Worm (Caenorhabditis elegans): Measurements from ENCODE around the gene acp-3.

Gene acp-3

DNA sequence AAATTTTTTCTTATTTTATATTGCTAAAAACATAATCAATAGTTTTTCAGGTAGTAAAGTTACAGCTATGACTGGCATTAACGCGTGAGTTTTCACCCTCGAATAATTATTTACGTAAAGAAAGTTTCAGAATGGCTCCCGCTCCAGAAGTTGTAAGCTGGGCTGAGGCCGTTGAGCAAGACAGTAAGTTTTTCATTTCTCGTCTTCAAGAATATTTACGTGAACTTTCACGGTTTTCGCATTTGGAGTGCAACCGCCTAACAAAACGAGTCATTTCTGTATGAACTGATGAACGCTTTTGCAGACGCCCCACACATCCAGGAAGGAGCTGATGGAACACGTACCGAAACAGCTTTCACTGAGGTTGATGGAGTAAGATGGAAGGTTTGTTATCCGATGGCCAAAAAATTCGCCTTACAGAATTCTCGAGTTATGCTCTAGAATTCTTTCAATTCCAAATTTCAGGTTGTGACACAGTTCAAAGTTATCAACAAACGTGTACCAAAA, 5.8 kb upstream of the acp-3 start, which contains the start of gene eif-3.G:
eif-3.G (plus strand) TSS at position 51 of the 507 bp plus-strand sequence.
- TF ChIP-seq nhr-12 (tag; optimal IDR thresholded peaks at IDR 0.05) (no peak), daf-12 (tag; optimal IDR thresholded peaks at IDR 0.05) (no peak), pha-4 (tag; optimal IDR thresholded peaks at IDR 0.05) (no peak)

DNA sequence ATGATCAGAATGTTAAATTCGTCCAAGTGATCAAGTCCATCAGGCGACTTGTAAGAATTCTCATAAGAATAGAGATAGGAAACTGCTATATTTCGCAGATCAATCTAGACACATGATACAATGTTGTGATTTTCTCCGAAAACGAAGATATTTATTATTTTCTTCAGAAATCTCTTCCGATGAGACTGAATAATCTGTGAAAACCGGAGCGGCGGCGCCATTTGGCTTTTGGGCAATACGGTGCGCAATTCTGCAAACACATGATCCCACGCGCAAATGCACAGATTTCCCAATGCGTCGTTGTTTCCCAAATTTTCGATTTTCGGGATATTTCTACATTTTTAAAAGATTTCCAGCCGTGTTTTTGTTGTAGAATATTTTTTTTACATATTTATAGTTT, 5.2 kb upstream of the acp-3 start:
- no peak for TF ChIP-seq elt-1 (tag; optimal IDR thresholded peaks at IDR 0.05)
- TF ChIP-seq nfya-1 (tag; optimal IDR thresholded peaks at IDR 0.05; ENCODE audit: insufficient read depth), result peak; percentile 66
- TF ChIP-seq nhr-25 (tag; optimal IDR thresholded peaks at IDR 0.05), result peak; percentile 27
- TF ChIP-seq elt-2 (tag; optimal IDR thresholded peaks at IDR 0.05), result peak; percentile 19
- no peak for TF ChIP-seq tbx-2 (tag; optimal IDR thresholded peaks at IDR 0.05)
- TF ChIP-seq aly-2 (tag; optimal IDR thresholded peaks at IDR 0.05), result no peak
- no peak for TF ChIP-seq unc-39 (tag; optimal IDR thresholded peaks at IDR 0.05)
- TF ChIP-seq unc-62 (GFP tag; optimal IDR thresholded peaks at IDR 0.05), result no peak
- TF ChIP-seq eor-1 (tag; optimal IDR thresholded peaks at IDR 0.05), result no peak
- no peak for TF ChIP-seq daf-12 (tag; optimal IDR thresholded peaks at IDR 0.05)
- TF ChIP-seq lin-39 (tag; optimal IDR thresholded peaks at IDR 0.05), result peak; percentile 52
- no peak for TF ChIP-seq ama-1 (optimal IDR thresholded peaks at IDR 0.05)
- TF ChIP-seq R02D3.7 (tag; optimal IDR thresholded peaks at IDR 0.05), result peak; percentile 7
- TF ChIP-seq fkh-10 (GFP tag; optimal IDR thresholded peaks at IDR 0.05), result no peak
- peak; percentile 17 for TF ChIP-seq lin-15B (tag; optimal IDR thresholded peaks at IDR 0.05)
- peak; percentile 78 for TF ChIP-seq hmg-11 (tag; optimal IDR thresholded peaks at IDR 0.05)
- no peak for TF ChIP-seq nhr-76 (tag; optimal IDR thresholded peaks at IDR 0.05)
- no peak for TF ChIP-seq ztf-11 (tag; optimal IDR thresholded peaks at IDR 0.05)
- peak; percentile 73 for TF ChIP-seq snpc-4 (tag; optimal IDR thresholded peaks at IDR 0.05)
- no peak for TF ChIP-seq skn-1 (tag; optimal IDR thresholded peaks at IDR 0.05)
- no peak for TF ChIP-seq mml-1 (tag; optimal IDR thresholded peaks at IDR 0.05)
- no peak for TF ChIP-seq nhr-237 (tag; optimal IDR thresholded peaks at IDR 0.05)
- TF ChIP-seq nhr-67 (tag; optimal IDR thresholded peaks at IDR 0.05), result no peak
- peak; percentile 78 for TF ChIP-seq nhr-43 (tag; optimal IDR thresholded peaks at IDR 0.05; ENCODE audit: poor library complexity, severe bottlenecking)
- no peak for TF ChIP-seq egl-27 (tag; optimal IDR thresholded peaks at IDR 0.05)
- peak; percentile 53 for TF ChIP-seq nhr-23 (tag; optimal IDR thresholded peaks at IDR 0.05)
- TF ChIP-seq jun-1 (tag; optimal IDR thresholded peaks at IDR 0.05), result no peak

DNA sequence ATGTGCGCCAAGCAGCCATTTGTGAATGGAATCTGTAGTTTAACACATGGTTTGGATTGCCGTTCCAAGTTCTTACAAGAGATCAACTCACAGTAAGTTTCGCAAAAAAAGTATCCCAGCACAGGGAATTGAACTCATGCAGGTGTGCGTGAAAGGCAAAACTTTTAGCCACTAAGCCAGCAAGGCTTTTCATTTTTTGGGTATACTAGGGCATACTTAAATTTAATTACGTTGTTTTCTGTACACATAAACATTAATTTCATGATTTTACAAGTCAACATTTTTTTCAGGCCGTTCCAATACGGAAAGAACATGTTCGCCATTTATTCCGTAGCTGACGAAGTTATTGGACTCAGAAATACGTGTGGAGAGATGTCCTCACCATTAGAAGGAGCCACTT, 4.6 kb upstream of the acp-3 start:
- no peak for TF ChIP-seq zag-1 (tag; optimal IDR thresholded peaks at IDR 0.05)
- TF ChIP-seq nhr-43 (tag; optimal IDR thresholded peaks at IDR 0.05; ENCODE audit: poor library complexity, severe bottlenecking), result peak; percentile 33
- TF ChIP-seq nhr-67 (tag; optimal IDR thresholded peaks at IDR 0.05), result no peak
- TF ChIP-seq snpc-4 (tag; optimal IDR thresholded peaks at IDR 0.05), result no peak
- TF ChIP-seq nhr-23 (tag; optimal IDR thresholded peaks at IDR 0.05), result peak; percentile 6
- TF ChIP-seq ama-1 (optimal IDR thresholded peaks at IDR 0.05), result no peak
- TF ChIP-seq lsy-12 (tag; optimal IDR thresholded peaks at IDR 0.05), result no peak
- TF ChIP-seq tbx-2 (tag; optimal IDR thresholded peaks at IDR 0.05), result peak; percentile 18
- no peak for TF ChIP-seq skn-1 (tag; optimal IDR thresholded peaks at IDR 0.05)
- TF ChIP-seq fkh-2 (tag; optimal IDR thresholded peaks at IDR 0.05), result no peak

DNA sequence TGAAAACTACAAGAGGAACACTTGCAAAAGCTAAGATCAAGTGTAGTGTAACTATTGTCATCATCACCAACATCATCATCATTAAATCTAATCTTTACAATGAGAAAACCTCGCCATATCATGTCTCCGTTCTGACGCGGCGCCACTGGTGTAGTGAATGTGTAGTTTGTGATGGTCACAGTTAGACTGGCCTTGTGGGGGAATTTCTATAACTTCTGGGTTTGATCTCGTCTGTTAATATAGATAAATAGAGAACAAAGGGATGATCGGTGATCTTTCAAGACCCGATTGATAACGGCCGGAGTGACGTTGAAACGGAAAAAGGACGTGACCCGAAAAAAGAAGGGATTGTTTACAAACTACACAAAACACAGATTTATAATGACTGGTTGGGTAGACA, 3.9 kb upstream of the acp-3 start:
- no peak for TF ChIP-seq ztf-4 (tag; optimal IDR thresholded peaks at IDR 0.05)
- no peak for TF ChIP-seq fkh-2 (tag; optimal IDR thresholded peaks at IDR 0.05)
- no peak for TF ChIP-seq unc-39 (tag; optimal IDR thresholded peaks at IDR 0.05)
- no peak for TF ChIP-seq lin-15B (tag; optimal IDR thresholded peaks at IDR 0.05)
- peak; percentile 88 for TF ChIP-seq nhr-43 (tag; optimal IDR thresholded peaks at IDR 0.05; ENCODE audit: poor library complexity, severe bottlenecking)
- no peak for TF ChIP-seq ceh-16 (tag; optimal IDR thresholded peaks at IDR 0.05)
- TF ChIP-seq nhr-76 (tag; optimal IDR thresholded peaks at IDR 0.05), result peak; percentile 28
- TF ChIP-seq fos-1 (tag; optimal IDR thresholded peaks at IDR 0.05), result no peak
- no peak for TF ChIP-seq egl-5 (tag; optimal IDR thresholded peaks at IDR 0.05)
- TF ChIP-seq ceh-9 (tag; optimal IDR thresholded peaks at IDR 0.05), result no peak
- TF ChIP-seq daf-12 (tag; optimal IDR thresholded peaks at IDR 0.05), result no peak
- TF ChIP-seq nhr-28 (tag; optimal IDR thresholded peaks at IDR 0.05), result no peak
- TF ChIP-seq nhr-23 (tag; optimal IDR thresholded peaks at IDR 0.05), result peak; percentile 90
- peak; percentile 83 for TF ChIP-seq nhr-25 (tag; optimal IDR thresholded peaks at IDR 0.05)
- TF ChIP-seq snpc-4 (tag; optimal IDR thresholded peaks at IDR 0.05), result no peak
- TF ChIP-seq unc-62 (GFP tag; optimal IDR thresholded peaks at IDR 0.05), result peak; percentile 21
- TF ChIP-seq ztf-11 (tag; optimal IDR thresholded peaks at IDR 0.05), result no peak
- TF ChIP-seq zag-1 (tag; optimal IDR thresholded peaks at IDR 0.05), result no peak
- no peak for TF ChIP-seq nhr-237 (tag; optimal IDR thresholded peaks at IDR 0.05)
- TF ChIP-seq mdl-1 (tag; optimal IDR thresholded peaks at IDR 0.05), result peak; percentile 37
- TF ChIP-seq pha-4 (tag; optimal IDR thresholded peaks at IDR 0.05), result no peak
- peak; percentile 58 for TF ChIP-seq ama-1 (optimal IDR thresholded peaks at IDR 0.05)
- TF ChIP-seq elt-3 (tag; optimal IDR thresholded peaks at IDR 0.05), result peak; percentile 31 to 79 (median 77)
- no peak for TF ChIP-seq fkh-10 (GFP tag; optimal IDR thresholded peaks at IDR 0.05)
- TF ChIP-seq nfya-1 (tag; optimal IDR thresholded peaks at IDR 0.05; ENCODE audit: insufficient read depth), result no peak
- TF ChIP-seq ceh-28 (tag; optimal IDR thresholded peaks at IDR 0.05), result peak; percentile 44
- TF ChIP-seq elt-1 (tag; optimal IDR thresholded peaks at IDR 0.05), result peak; percentile 62
- no peak for TF ChIP-seq eor-1 (tag; optimal IDR thresholded peaks at IDR 0.05)
- TF ChIP-seq nhr-11 (tag; optimal IDR thresholded peaks at IDR 0.05), result no peak
- TF ChIP-seq hmg-11 (tag; optimal IDR thresholded peaks at IDR 0.05), result no peak
- TF ChIP-seq elt-2 (tag; optimal IDR thresholded peaks at IDR 0.05), result no peak
- TF ChIP-seq lin-39 (tag; optimal IDR thresholded peaks at IDR 0.05), result no peak
- TF ChIP-seq egl-27 (tag; optimal IDR thresholded peaks at IDR 0.05), result no peak
- no peak for TF ChIP-seq ceh-82 (tag; optimal IDR thresholded peaks at IDR 0.05)
